Fruit fly (Drosophila melanogaster) whole organism, embryonic: ENCODE data around the gene Inx3.
A peak's percentile ranks its signal among the peaks of the same experiment; 100 is the strongest.

Experiments used
- Asciz ChIP-seq: fragments of 200-800 bp; sonication (Bioruptor generic); optimal IDR thresholded peaks from 2 replicates; lab custom pipeline; 2017; ENCODE audit warnings: missing biosample characterization, mild to moderate bottlenecking, missing genetic modification characterization, missing genetic modification reagents
- CG10267 ChIP-seq: fragments of 200-800 bp; sonication (Bioruptor generic); optimal IDR thresholded peaks from 2 replicates; lab custom pipeline; 2018; ENCODE audit warnings: missing biosample characterization, mild to moderate bottlenecking, missing genetic modification characterization, moderate library complexity
- CG11456 ChIP-seq: fragments of 200-800 bp; sonication (Bioruptor generic); IDR thresholded peaks from 3 replicates; pipeline ENCODE4 v1.3.6; 2022; ENCODE audit warnings: missing biosample characterization, missing genetic modification characterization
- CG11504 ChIP-seq: fragments of 200-800 bp; sonication (Bioruptor generic); optimal IDR thresholded peaks from 3 replicates; lab custom pipeline; 2019; ENCODE audit warnings: missing biosample characterization, mild to moderate bottlenecking, missing genetic modification characterization, moderate library complexity
- CG12391 ChIP-seq: fragments of 200-800 bp; sonication (Bioruptor generic); optimal IDR thresholded peaks from 3 replicates; lab custom pipeline; 2018; ENCODE audit warnings: missing biosample characterization, mild to moderate bottlenecking, missing genetic modification characterization, moderate library complexity
- CG12744 ChIP-seq: fragments of 200-800 bp; sonication (Bioruptor generic); optimal IDR thresholded peaks from 2 replicates; lab custom pipeline; 2016; ENCODE audit warnings: missing biosample characterization, missing genetic modification characterization
- CG12942 ChIP-seq: fragments of 200-800 bp; sonication (Bioruptor generic); optimal IDR thresholded peaks from 3 replicates; lab custom pipeline; 2016; ENCODE audit warnings: missing biosample characterization, missing genetic modification characterization
- CG15269 ChIP-seq: fragments of 200-800 bp; sonication (Bioruptor generic); optimal IDR thresholded peaks from 2 replicates; lab custom pipeline; 2018; ENCODE audit warnings: missing biosample characterization, mild to moderate bottlenecking, missing genetic modification characterization, moderate library complexity
- CG18764 ChIP-seq: fragments of 200-800 bp; sonication (Bioruptor generic); optimal IDR thresholded peaks from 3 replicates; lab custom pipeline; 2016; ENCODE audit warnings: missing biosample characterization, missing genetic modification characterization
- CG3407 ChIP-seq: fragments of 200-800 bp; sonication (Bioruptor generic); optimal IDR thresholded peaks from 2 replicates; lab custom pipeline; 2018; ENCODE audit warnings: missing biosample characterization, mild to moderate bottlenecking, missing genetic modification characterization
- CG3847 ChIP-seq: fragments of 200-800 bp; sonication (Bioruptor generic); IDR thresholded peaks from 2 replicates; pipeline ENCODE4 v1.3.6; 2022; ENCODE audit warnings: missing biosample characterization, missing genetic modification characterization
- CG4404 ChIP-seq: fragments of 200-800 bp; sonication (Bioruptor generic); IDR thresholded peaks from 2 replicates; pipeline ENCODE4 v1.3.6; 2022; ENCODE audit warnings: missing biosample characterization, missing genetic modification characterization
- CG4424 ChIP-seq: fragments of 200-800 bp; sonication (Bioruptor generic); optimal IDR thresholded peaks from 3 replicates; lab custom pipeline; 2016; ENCODE audit warnings: missing biosample characterization, missing genetic modification characterization
- CG4617 ChIP-seq: fragments of 200-800 bp; sonication (Bioruptor generic); optimal IDR thresholded peaks from 3 replicates; lab custom pipeline; 2016; ENCODE audit warnings: missing biosample characterization, missing genetic modification characterization, borderline replicate concordance
- CG5245 ChIP-seq: fragments of 200-800 bp; sonication (Bioruptor generic); optimal IDR thresholded peaks from 3 replicates; lab custom pipeline; 2016; ENCODE audit warnings: missing biosample characterization, missing genetic modification characterization
- CG6272 ChIP-seq: fragments of 200-800 bp; sonication (Bioruptor generic); IDR thresholded peaks from 2 replicates; pipeline ENCODE4 v1.3.6; 2022; ENCODE audit warnings: missing biosample characterization, missing genetic modification characterization
- CG6689 ChIP-seq: fragments of 200-800 bp; sonication (Bioruptor generic); IDR thresholded peaks from 2 replicates; pipeline ENCODE4 v1.3.6; 2022; ENCODE audit warnings: missing biosample characterization, missing genetic modification characterization
- CG8478 ChIP-seq: fragments of >200 bp; optimal IDR thresholded peaks from 2 replicates; lab custom pipeline; 2018
- CG8944 ChIP-seq: fragments of 200-800 bp; sonication (Bioruptor generic); optimal IDR thresholded peaks from 3 replicates; lab custom pipeline; 2016; ENCODE audit warnings: missing biosample characterization, missing genetic modification characterization
- CG9437 ChIP-seq: fragments of 200-800 bp; sonication (Bioruptor generic); optimal IDR thresholded peaks from 2 replicates; lab custom pipeline; 2018; ENCODE audit warnings: missing biosample characterization, mild to moderate bottlenecking, missing genetic modification characterization
- CG9932 ChIP-seq: fragments of 200-800 bp; sonication (Bioruptor generic); IDR thresholded peaks from 2 replicates; pipeline ENCODE4 v1.3.6; 2022; ENCODE audit warnings: missing biosample characterization, missing genetic modification characterization
- CkIIα-i1 ChIP-seq: fragments of 200-800 bp; sonication (Bioruptor generic); IDR thresholded peaks from 2 replicates; pipeline ENCODE4 v1.3.6; 2022; ENCODE audit warnings: missing biosample characterization, missing genetic modification characterization
- Dip2 ChIP-seq: fragments of 200-800 bp; sonication (Bioruptor generic); IDR thresholded peaks from 2 replicates; pipeline ENCODE4 v1.3.6; 2022; ENCODE audit warnings: missing biosample characterization, missing genetic modification characterization
- Dp ChIP-seq: fragments of 200-800 bp; sonication (Bioruptor generic); optimal IDR thresholded peaks from 2 replicates; lab custom pipeline; 2018; ENCODE audit warnings: missing biosample characterization, mild to moderate bottlenecking, missing genetic modification characterization, moderate library complexity
- Elba2 ChIP-seq: fragments of 200-800 bp; sonication (Bioruptor generic); optimal IDR thresholded peaks from 3 replicates; lab custom pipeline; 2016; ENCODE audit warnings: missing biosample characterization, missing genetic modification characterization
- Fer1 ChIP-seq: fragments of 200-800 bp; sonication (Bioruptor generic); optimal IDR thresholded peaks from 2 replicates; lab custom pipeline; 2017; ENCODE audit warnings: missing biosample characterization, mild to moderate bottlenecking, missing genetic modification characterization
- Hr3 ChIP-seq: fragments of 200-800 bp; sonication (Bioruptor generic); optimal IDR thresholded peaks from 3 replicates; lab custom pipeline; 2016; ENCODE audit warnings: missing biosample characterization, missing genetic modification characterization
- MBD-R2 ChIP-seq: fragments of 200-800 bp; sonication (Bioruptor generic); IDR thresholded peaks from 2 replicates; pipeline ENCODE4 v1.3.6; 2022; ENCODE audit warnings: missing biosample characterization, missing genetic modification characterization
- Mrtf ChIP-seq: fragments of 200-800 bp; sonication (Bioruptor generic); IDR thresholded peaks from 3 replicates; pipeline ENCODE4 v1.3.6; 2022; ENCODE audit warnings: missing biosample characterization, missing genetic modification characterization
- Rfx ChIP-seq: fragments of 200-800 bp; sonication (Bioruptor generic); IDR thresholded peaks from 2 replicates; pipeline ENCODE4 v1.3.6; 2022; ENCODE audit warnings: missing biosample characterization, missing genetic modification characterization
- Usf ChIP-seq: fragments of 200-800 bp; sonication (Bioruptor generic); optimal IDR thresholded peaks from 2 replicates; lab custom pipeline; 2017; ENCODE audit warnings: missing genotype, missing biosample characterization, missing genetic modification characterization
- ab ChIP-seq: fragments of 200-800 bp; sonication (Bioruptor generic); optimal IDR thresholded peaks from 2 replicates; lab custom pipeline; 2016; ENCODE audit warnings: missing biosample characterization, missing genetic modification characterization
- al ChIP-seq: fragments of 200-800 bp; sonication (Bioruptor generic); IDR thresholded peaks from 2 replicates; pipeline ENCODE4 v1.3.6; 2022; ENCODE audit warnings: missing biosample characterization, missing genetic modification characterization
- cad ChIP-seq: fragments of >200 bp; optimal IDR thresholded peaks from 2 replicates; lab custom pipeline; 2017; ENCODE audit warnings: missing biosample characterization, missing genetic modification characterization
- cas ChIP-seq: fragments of 200-800 bp; sonication (Bioruptor generic); IDR thresholded peaks from 2 replicates; pipeline ENCODE4 v1.3.6; 2022; ENCODE audit warnings: missing biosample characterization, missing genetic modification characterization
- chn ChIP-seq: fragments of 200-800 bp; sonication (Bioruptor generic); optimal IDR thresholded peaks from 2 replicates; lab custom pipeline; 2016; ENCODE audit warnings: missing biosample characterization, missing genetic modification characterization
- dmrt11E ChIP-seq: fragments of 200-800 bp; sonication (Bioruptor generic); optimal IDR thresholded peaks from 3 replicates; lab custom pipeline; 2018; ENCODE audit warnings: missing biosample characterization, mild to moderate bottlenecking, missing genetic modification characterization, moderate library complexity
- fd102C ChIP-seq: fragments of 200-800 bp; sonication (Bioruptor generic); optimal IDR thresholded peaks from 2 replicates; lab custom pipeline; 2018; ENCODE audit warnings: missing biosample characterization, mild to moderate bottlenecking, missing genetic modification characterization, moderate library complexity
- gcm2 ChIP-seq: fragments of 200-800 bp; sonication (Bioruptor generic); optimal IDR thresholded peaks from 2 replicates; lab custom pipeline; 2016; ENCODE audit warnings: missing biosample characterization, missing genetic modification characterization
- grau ChIP-seq: fragments of 200-800 bp; optimal IDR thresholded peaks from 3 replicates; lab custom pipeline; 2019; ENCODE audit warnings: missing biosample characterization, mild to moderate bottlenecking, missing genetic modification characterization, moderate library complexity
- jigr1 ChIP-seq: fragments of 200-800 bp; sonication (Bioruptor generic); IDR thresholded peaks from 3 replicates; pipeline ENCODE4 v1.3.6; 2022; ENCODE audit warnings: missing biosample characterization, missing genetic modification characterization
- lov ChIP-seq, 2 experiments: fragments of 200-800 bp in 1 of 2; fragments of >200 bp in 1 of 2; sonication (Bioruptor generic) in 1 of 2; IDR thresholded peaks in 1 of 2; optimal IDR thresholded peaks in 1 of 2; 2 replicates in 1 of 2; 3 replicates in 1 of 2; pipeline versions ENCODE4 v1.3.6 to Lab custom; 2017 to 2022; ENCODE audit warnings: missing biosample characterization in 1 of 2, missing genetic modification characterization in 1 of 2
- nerfin-2 ChIP-seq: fragments of 200-800 bp; sonication (Bioruptor generic); IDR thresholded peaks from 2 replicates; pipeline ENCODE4 v1.3.6; 2022; ENCODE audit warnings: missing biosample characterization, missing genetic modification characterization; ENCODE audit not compliant: partially characterized antibody
- pum ChIP-seq: fragments of 200-800 bp; sonication (Bioruptor generic); optimal IDR thresholded peaks from 2 replicates; lab custom pipeline; 2016; ENCODE audit warnings: missing biosample characterization, missing genetic modification characterization
- ranshi ChIP-seq: fragments of 200-800 bp; sonication (Bioruptor generic); IDR thresholded peaks from 2 replicates; pipeline ENCODE4 v1.3.6; 2022; ENCODE audit warnings: missing biosample characterization, missing genetic modification characterization
- slp2 ChIP-seq: fragments of 200-800 bp; sonication (Bioruptor generic); optimal IDR thresholded peaks from 2 replicates; lab custom pipeline; 2016; ENCODE audit warnings: missing biosample characterization, missing genetic modification characterization
- sr ChIP-seq: fragments of 200-800 bp; sonication (Bioruptor generic); IDR thresholded peaks from 3 replicates; pipeline ENCODE4 v1.3.6; 2022; ENCODE audit warnings: missing biosample characterization, missing genetic modification characterization
- tgo ChIP-seq: fragments of 200-800 bp; sonication (Bioruptor generic); IDR thresholded peaks from 3 replicates; pipeline ENCODE4 v1.3.6; 2022; ENCODE audit warnings: missing biosample characterization, missing genetic modification characterization
- tio ChIP-seq: fragments of 200-800 bp; sonication (Bioruptor generic); optimal IDR thresholded peaks from 2 replicates; lab custom pipeline; 2017; ENCODE audit warnings: missing biosample characterization, missing genetic modification characterization, inconsistent platforms
- usp ChIP-seq: fragments of >200 bp; optimal IDR thresholded peaks from 2 replicates; lab custom pipeline; 2017; ENCODE audit warnings: missing biosample characterization, missing genetic modification characterization
- zen2 ChIP-seq: fragments of 200-800 bp; sonication (Bioruptor generic); IDR thresholded peaks from 3 replicates; pipeline ENCODE4 v1.3.6; 2022; ENCODE audit warnings: missing biosample characterization, missing genetic modification characterization; ENCODE audit not compliant: partially characterized antibody

The Inx3 gene

DNA sequence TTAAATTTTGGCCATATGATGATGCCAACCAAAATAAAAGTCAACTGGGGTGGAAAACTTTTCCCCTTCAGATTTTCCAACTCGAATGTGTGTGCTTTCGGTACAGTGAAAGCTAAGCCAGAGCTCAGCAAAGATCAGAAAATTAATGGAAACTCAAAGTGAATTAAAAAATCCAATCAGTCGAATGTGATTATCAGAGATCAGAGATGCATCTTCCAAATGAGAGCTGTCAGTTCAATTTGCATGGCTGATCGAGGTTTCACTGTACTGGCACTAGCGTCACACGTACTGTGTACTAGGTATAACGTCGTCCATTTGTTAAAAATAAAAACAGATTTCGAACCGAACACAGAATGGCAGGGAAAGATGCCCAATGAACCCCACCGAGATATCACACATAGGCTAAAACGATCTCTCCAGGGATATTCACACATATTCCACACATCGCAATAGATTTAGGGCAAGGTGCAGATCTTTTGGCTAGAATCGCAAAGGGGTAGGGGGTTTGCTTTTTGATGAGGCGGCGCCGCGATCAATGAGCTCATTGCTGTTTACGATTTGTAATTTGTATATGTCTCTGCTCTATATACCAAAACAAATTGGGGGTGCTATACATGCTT lies 45.6 kb upstream of the Inx3 start (continued):
- TF ChIP-seq fd102C (GFP tag; lab: Kevin White, UChicago) (no peak), CG12391 (tag; lab: Kevin White, UChicago) (peak; percentile 68), pum (peak; percentile 68), CG18764 (GFP tag; lab: Kevin White, UChicago) (peak; percentile 46), usp (GFP tag; lab: Kevin White, UChicago) (no peak), Usf (peak; percentile 47), cad (no peak), Elba2 (GFP tag; lab: Kevin White, UChicago) (no peak), CG3407 (GFP tag; lab: Kevin White, UChicago) (peak; percentile 42), MBD-R2 (GFP tag; lab: Robert Waterston, UW) (peak; percentile 70; the same call in 1 of the 2 replicates), grau (tag; lab: Kevin White, UChicago) (peak; percentile 96)
- TF ChIP-seq, all 482 proteins: peak for 328

DNA sequence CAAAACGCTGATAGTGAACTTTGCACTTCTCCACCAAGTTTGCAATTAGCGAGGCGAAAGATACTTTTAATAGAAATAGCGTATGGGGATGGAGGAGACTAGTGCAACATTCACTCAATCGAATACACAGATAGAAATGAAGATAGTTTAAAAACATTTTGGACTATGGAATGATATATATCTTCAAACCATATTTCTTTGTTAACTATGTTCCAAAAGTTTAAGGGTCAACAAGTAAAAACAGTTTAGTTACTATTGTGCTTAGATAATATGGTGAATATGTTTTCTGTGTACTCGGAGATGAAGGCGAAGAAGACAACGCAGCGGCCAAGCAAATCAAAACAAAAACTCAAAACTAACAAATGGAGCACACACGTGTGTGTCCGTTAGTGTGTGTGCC lies 44.9 kb upstream of the Inx3 start:
- TF ChIP-seq lov (optimal IDR thresholded peaks at IDR 0.05; lab: Kevin White, UChicago) (no peak), lov (GFP tag; IDR thresholded peaks at IDR 0.05; lab: Robert Waterston, UW) (no peak), jigr1 (peak; percentile 42; the same call in 2 of the 3 replicates), CG4404 (GFP tag; lab: Robert Waterston, UW) (no peak), chn (no peak), CG10267 (peak; percentile 5), CG6689 (GFP tag; lab: Robert Waterston, UW) (peak; percentile 60), Dp (GFP tag; lab: Kevin White, UChicago) (no peak), zen2 (GFP tag; lab: Robert Waterston, UW) (no peak), CG3847 (no peak), cas (GFP tag; lab: Robert Waterston, UW) (no peak), CG4617 (GFP tag; lab: Kevin White, UChicago) (no peak), CG11456 (no peak), ranshi (GFP tag; lab: Robert Waterston, UW) (peak; percentile 59; the same call in 1 of the 2 replicates), CkIIα-i1 (no peak), Rfx (GFP tag; lab: Robert Waterston, UW) (peak; percentile 61), sr (GFP tag; lab: Robert Waterston, UW) (no peak), CG12942 (no peak), Fer1 (GFP tag; lab: Kevin White, UChicago) (peak; percentile 6), CG8478 (lab: Kevin White, UChicago) (no peak), al (GFP tag; lab: Robert Waterston, UW) (no peak), tgo (GFP tag; lab: Robert Waterston, UW) (peak; percentile 70), tio (GFP tag; lab: Kevin White, UChicago) (no peak), CG5245 (GFP tag; lab: Kevin White, UChicago) (peak; percentile 22), CG11504 (tag; lab: Kevin White, UChicago) (peak; percentile 68), CG15269 (tag; lab: Kevin White, UChicago) (peak; percentile 59), Mrtf (GFP tag; lab: Robert Waterston, UW) (no peak), CG9932 (GFP tag; lab: Robert Waterston, UW) (peak; percentile 40; the same call in 1 of the 2 replicates), nerfin-2 (GFP tag; lab: Robert Waterston, UW) (no peak), Asciz (peak; percentile 45), CG12744 (GFP tag; lab: Kevin White, UChicago) (no peak), slp2 (no peak), Dip2 (GFP tag; lab: Robert Waterston, UW) (no peak), Hr3 (GFP tag; lab: Kevin White, UChicago) (no peak), CG4424 (peak; percentile 44), gcm2 (GFP tag; lab: Kevin White, UChicago) (no peak), CG8944 (GFP tag; lab: Kevin White, UChicago) (no peak), CG6272 (GFP tag; lab: Robert Waterston, UW) (no peak), dmrt11E (tag; lab: Kevin White, UChicago) (peak; percentile 35), CG9437 (GFP tag; lab: Kevin White, UChicago) (no peak), ab (no peak)
